Fruit fly (Drosophila melanogaster) whole organism, embryonic: ENCODE results near the gene RpS25.

Experiments used
- Antp ChIP-seq: fragments of 200-800 bp; sonication (Bioruptor generic); optimal IDR thresholded peaks from 3 replicates; lab custom pipeline; 2016; ENCODE audit warnings: missing biosample characterization, missing genetic modification characterization
- Atf6 ChIP-seq: fragments of 200-800 bp; sonication (Bioruptor generic); IDR thresholded peaks from 2 replicates; pipeline ENCODE4 v1.3.6; 2022; ENCODE audit warnings: missing biosample characterization, missing genetic modification characterization
- Bteb2 ChIP-seq: fragments of 200-800 bp; sonication (Bioruptor generic); optimal IDR thresholded peaks from 2 replicates; lab custom pipeline; 2016; ENCODE audit warnings: missing biosample characterization, missing genetic modification characterization
- CG10431 ChIP-seq: fragments of 200-800 bp; sonication (Bioruptor generic); optimal IDR thresholded peaks from 3 replicates; lab custom pipeline; 2018; ENCODE audit warnings: missing biosample characterization, mild to moderate bottlenecking, missing genetic modification characterization
- CG11504 ChIP-seq: fragments of 200-800 bp; sonication (Bioruptor generic); optimal IDR thresholded peaks from 3 replicates; lab custom pipeline; 2019; ENCODE audit warnings: missing biosample characterization, mild to moderate bottlenecking, missing genetic modification characterization, moderate library complexity
- CG15011 ChIP-seq: fragments of 200-800 bp; sonication (Bioruptor generic); optimal IDR thresholded peaks from 3 replicates; lab custom pipeline; 2018; ENCODE audit warnings: missing biosample characterization, mild to moderate bottlenecking, missing genetic modification characterization
- CG15269 ChIP-seq: fragments of 200-800 bp; sonication (Bioruptor generic); optimal IDR thresholded peaks from 2 replicates; lab custom pipeline; 2018; ENCODE audit warnings: missing biosample characterization, mild to moderate bottlenecking, missing genetic modification characterization, moderate library complexity
- CG16863 ChIP-seq: fragments of 200-800 bp; sonication (Bioruptor generic); optimal IDR thresholded peaks from 3 replicates; lab custom pipeline; 2016; ENCODE audit warnings: missing biosample characterization, missing genetic modification characterization
- CG17568 ChIP-seq: fragments of 200-800 bp; sonication (Bioruptor generic); optimal IDR thresholded peaks from 2 replicates; lab custom pipeline; 2018; ENCODE audit warnings: missing biosample characterization, mild to moderate bottlenecking, missing genetic modification characterization, moderate library complexity
- CG18599 ChIP-seq: fragments of 200-800 bp; sonication (Bioruptor generic); optimal IDR thresholded peaks from 3 replicates; lab custom pipeline; 2017; ENCODE audit warnings: missing biosample characterization, missing genetic modification characterization, mild to moderate bottlenecking, moderate library complexity, missing genetic modification reagents
- CG2129 ChIP-seq: fragments of 200-800 bp; sonication (Bioruptor generic); IDR thresholded peaks from 2 replicates; pipeline ENCODE4 v1.3.6; 2022; ENCODE audit warnings: missing biosample characterization, missing genetic modification characterization; ENCODE audit not compliant: partially characterized antibody
- CG2678 ChIP-seq: fragments of 200-800 bp; sonication (Bioruptor generic); optimal IDR thresholded peaks from 3 replicates; lab custom pipeline; 2019; ENCODE audit warnings: missing biosample characterization, mild to moderate bottlenecking, missing genetic modification characterization, moderate library complexity
- CG31365 ChIP-seq: fragments of 200-800 bp; sonication (Bioruptor generic); optimal IDR thresholded peaks from 2 replicates; lab custom pipeline; 2018; ENCODE audit warnings: missing biosample characterization, mild to moderate bottlenecking, missing genetic modification characterization
- CG3163 ChIP-seq: fragments of 200-800 bp; sonication (Bioruptor generic); optimal IDR thresholded peaks from 3 replicates; lab custom pipeline; 2016; ENCODE audit warnings: missing biosample characterization, missing genetic modification characterization
- CG32532 ChIP-seq: fragments of 200-800 bp; sonication (Bioruptor generic); IDR thresholded peaks from 2 replicates; pipeline ENCODE4 v1.3.6; 2022; ENCODE audit warnings: missing biosample characterization, missing genetic modification characterization
- CG33213 ChIP-seq: fragments of 200-800 bp; sonication (Bioruptor generic); optimal IDR thresholded peaks from 3 replicates; lab custom pipeline; 2016; ENCODE audit warnings: missing biosample characterization, missing genetic modification characterization
- CG34376 ChIP-seq: fragments of 200-800 bp; sonication (Bioruptor generic); optimal IDR thresholded peaks from 2 replicates; lab custom pipeline; 2018; ENCODE audit warnings: missing biosample characterization, mild to moderate bottlenecking, missing genetic modification characterization
- CG8388 ChIP-seq: fragments of 200-800 bp; sonication (Bioruptor generic); optimal IDR thresholded peaks from 2 replicates; lab custom pipeline; 2019; ENCODE audit warnings: missing biosample characterization, mild to moderate bottlenecking, missing genetic modification characterization, moderate library complexity
- CrebB ChIP-seq: fragments of 200-800 bp; sonication (Bioruptor generic); optimal IDR thresholded peaks from 3 replicates; lab custom pipeline; 2018; ENCODE audit warnings: missing biosample characterization, mild to moderate bottlenecking, missing genetic modification characterization
- Deaf1 ChIP-seq: fragments of 200-800 bp; optimal IDR thresholded peaks from 3 replicates; lab custom pipeline; 2019; ENCODE audit warnings: missing biosample characterization, mild to moderate bottlenecking, missing genetic modification characterization, moderate library complexity
- Dfd ChIP-seq, 2 experiments: fragments of >200 bp; optimal IDR thresholded peaks; 2 replicates each; lab custom pipeline; 2017; ENCODE audit warnings: missing biosample characterization in 2 of 2, missing genetic modification characterization in 2 of 2
- ERR ChIP-seq: fragments of 200-800 bp; sonication (Bioruptor generic); optimal IDR thresholded peaks from 2 replicates; lab custom pipeline; 2016; ENCODE audit warnings: missing biosample characterization, missing genetic modification characterization
- Fer2 ChIP-seq: fragments of 200-800 bp; sonication (Bioruptor generic); optimal IDR thresholded peaks from 2 replicates; lab custom pipeline; 2018; ENCODE audit warnings: missing biosample characterization, mild to moderate bottlenecking, missing genetic modification characterization, moderate library complexity
- Hr51 ChIP-seq, 2 experiments: fragments of 200-800 bp; sonication (Bioruptor generic); optimal IDR thresholded peaks; 2 replicates in 1 of 2; 3 replicates in 1 of 2; lab custom pipeline; 2016 to 2018; ENCODE audit warnings: missing biosample characterization in 2 of 2, missing genetic modification characterization in 2 of 2, mild to moderate bottlenecking in 1 of 2, moderate library complexity in 1 of 2
- MTF-1 ChIP-seq: fragments of 200-800 bp; sonication (Bioruptor generic); optimal IDR thresholded peaks from 2 replicates; lab custom pipeline; 2018; ENCODE audit warnings: missing biosample characterization, mild to moderate bottlenecking, missing genetic modification characterization, borderline replicate concordance
- PHDP ChIP-seq: fragments of 200-800 bp; sonication (Bioruptor generic); optimal IDR thresholded peaks from 3 replicates; lab custom pipeline; 2018; ENCODE audit warnings: missing biosample characterization, mild to moderate bottlenecking, missing genetic modification characterization, moderate library complexity
- Sox100B ChIP-seq: fragments of 200-800 bp; sonication (Bioruptor generic); optimal IDR thresholded peaks from 3 replicates; lab custom pipeline; 2018; ENCODE audit warnings: missing biosample characterization, mild to moderate bottlenecking, missing genetic modification characterization
- Trl ChIP-seq, 3 experiments: fragments of >200 bp in 2 of 3; fragments of 200-800 bp in 1 of 3; sonication (Bioruptor generic) in 1 of 3; optimal IDR thresholded peaks; 2 replicates in 1 of 3; 3 replicates in 2 of 3; lab custom pipeline; 2016 to 2017; ENCODE audit warnings: missing biosample characterization in 1 of 3, missing genetic modification characterization in 1 of 3
- Vsx1 ChIP-seq: fragments of 200-800 bp; sonication (Bioruptor generic); optimal IDR thresholded peaks from 2 replicates; lab custom pipeline; 2017; ENCODE audit warnings: missing biosample characterization, mild to moderate bottlenecking, missing genetic modification characterization, missing genetic modification reagents
- ci ChIP-seq: fragments of 200-800 bp; sonication (Bioruptor generic); IDR thresholded peaks from 3 replicates; pipeline ENCODE4 v1.3.6; 2022; ENCODE audit warnings: missing biosample characterization, missing genetic modification characterization
- dan ChIP-seq: fragments of 200-800 bp; sonication (Bioruptor generic); IDR thresholded peaks from 2 replicates; pipeline ENCODE4 v1.3.6; 2022; ENCODE audit warnings: missing biosample characterization, missing genetic modification characterization
- exex ChIP-seq: fragments of 200-800 bp; sonication (Bioruptor generic); optimal IDR thresholded peaks from 4 replicates; lab custom pipeline; 2018; ENCODE audit warnings: missing biosample characterization, mild to moderate bottlenecking, missing genetic modification characterization, moderate library complexity
- gem ChIP-seq: fragments of 200-800 bp; sonication (Bioruptor generic); optimal IDR thresholded peaks from 2 replicates; lab custom pipeline; 2019; ENCODE audit warnings: missing biosample characterization, mild to moderate bottlenecking, missing genetic modification characterization, moderate library complexity
- grn ChIP-seq: fragments of 200-800 bp; sonication (Bioruptor generic); optimal IDR thresholded peaks from 3 replicates; lab custom pipeline; 2017; ENCODE audit warnings: missing biosample characterization, missing genetic modification characterization
- inv ChIP-seq: fragments of 200-800 bp; sonication (Bioruptor generic); IDR thresholded peaks from 2 replicates; pipeline ENCODE4 v1.3.6; 2022; ENCODE audit warnings: missing biosample characterization, missing genetic modification characterization; ENCODE audit not compliant: partially characterized antibody
- jigr1 ChIP-seq: fragments of 200-800 bp; sonication (Bioruptor generic); IDR thresholded peaks from 3 replicates; pipeline ENCODE4 v1.3.6; 2022; ENCODE audit warnings: missing biosample characterization, missing genetic modification characterization
- klu ChIP-seq: fragments of 200-800 bp; sonication (Bioruptor generic); IDR thresholded peaks from 2 replicates; pipeline ENCODE4 v1.3.6; 2022; ENCODE audit warnings: missing biosample characterization, missing genetic modification characterization
- lab ChIP-seq: fragments of 200-800 bp; sonication (Bioruptor generic); optimal IDR thresholded peaks from 3 replicates; lab custom pipeline; 2017; ENCODE audit warnings: missing biosample characterization, missing genetic modification characterization, mild to moderate bottlenecking, moderate library complexity, missing genetic modification reagents
- peb ChIP-seq: fragments of 200-800 bp; sonication (Bioruptor generic); IDR thresholded peaks from 2 replicates; pipeline ENCODE4 v1.3.6; 2022; ENCODE audit warnings: missing biosample characterization, missing genetic modification characterization
- pfk ChIP-seq: fragments of 200-800 bp; sonication (Bioruptor generic); optimal IDR thresholded peaks from 2 replicates; lab custom pipeline; 2018; ENCODE audit warnings: missing biosample characterization, mild to moderate bottlenecking, missing genetic modification characterization, moderate library complexity
- schlank ChIP-seq: fragments of 200-800 bp; sonication (Bioruptor generic); optimal IDR thresholded peaks from 2 replicates; lab custom pipeline; 2018; ENCODE audit warnings: missing biosample characterization, mild to moderate bottlenecking, missing genetic modification characterization
- sd ChIP-seq: fragments of 200-800 bp; sonication (Bioruptor generic); optimal IDR thresholded peaks from 3 replicates; lab custom pipeline; 2018; ENCODE audit warnings: missing biosample characterization, mild to moderate bottlenecking, missing genetic modification characterization, moderate library complexity
- sim ChIP-seq: fragments of 200-800 bp; sonication (Bioruptor generic); IDR thresholded peaks from 2 replicates; pipeline ENCODE4 v1.3.6; 2022; ENCODE audit warnings: missing biosample characterization, missing genetic modification characterization
- sisA ChIP-seq: fragments of 200-800 bp; sonication (Bioruptor generic); IDR thresholded peaks from 2 replicates; pipeline ENCODE4 v1.3.6; 2022; ENCODE audit warnings: missing biosample characterization, missing genetic modification characterization
- so ChIP-seq: fragments of 200-800 bp; sonication (Bioruptor generic); IDR thresholded peaks from 3 replicates; pipeline ENCODE4 v1.3.6; 2022; ENCODE audit warnings: missing biosample characterization, missing genetic modification characterization
- sug ChIP-seq: fragments of 200-800 bp; optimal IDR thresholded peaks from 2 replicates; lab custom pipeline; 2019; ENCODE audit warnings: missing biosample characterization, mild to moderate bottlenecking, missing genetic modification characterization, moderate library complexity
- tap ChIP-seq: fragments of 200-800 bp; optimal IDR thresholded peaks from 3 replicates; lab custom pipeline; 2019; ENCODE audit warnings: missing biosample characterization, mild to moderate bottlenecking, missing genetic modification characterization, moderate library complexity

RpS25 gene

dm6 chr3R:11175308-11175707, 40.8 kb downstream of the RpS25 start, which contains the start of the genes Ugt304A1 and Ugt303A1 (continued):
- TF ChIP-seq MTF-1 (GFP tag; lab: Kevin White, UChicago) (no peak), ci (no peak), CG16863 (GFP tag; lab: Kevin White, UChicago) (no peak), peb (GFP tag; lab: Robert Waterston, UW) (no peak), CG10431 (no peak), Deaf1 (tag; lab: Kevin White, UChicago) (no peak), lab (GFP tag; lab: Kevin White, UChicago) (peak; percentile 5), Bteb2 (GFP tag; lab: Kevin White, UChicago) (no peak), pfk (GFP tag; lab: Kevin White, UChicago) (no peak), CG2129 (no peak), Sox100B (GFP tag; lab: Kevin White, UChicago) (no peak), schlank (tag; lab: Kevin White, UChicago) (no peak), Fer2 (tag; lab: Kevin White, UChicago) (no peak)
- TF ChIP-seq, all 482 proteins: peak for 6

- TF ChIP-seq grn (peak; percentile 29), CG18599 (GFP tag; lab: Kevin White, UChicago) (peak; percentile 29), CG34376 (GFP tag; lab: Kevin White, UChicago) (peak; percentile 67), CG8388 (GFP tag; lab: Kevin White, UChicago) (no peak), Hr51 (GFP tag; optimal IDR thresholded peaks at IDR 0.05; lab: Kevin White, UChicago) (peak in 1 of 2 experiments; percentile 43), sd (peak; percentile 48), sug (tag; lab: Kevin White, UChicago) (peak; percentile 44), MTF-1 (GFP tag; lab: Kevin White, UChicago) (no peak), ERR (no peak), Antp (GFP tag; lab: Kevin White, UChicago) (no peak), tap (tag; lab: Kevin White, UChicago) (peak; percentile 10), Trl (optimal IDR thresholded peaks at IDR 0.05; lab: Kevin White, UChicago) (peak in 1 of 2 experiments; percentile 23), Trl (GFP tag; optimal IDR thresholded peaks at IDR 0.05; lab: Kevin White, UChicago) (no peak), CG2678 (peak; percentile 46), Vsx1 (GFP tag; lab: Kevin White, UChicago) (peak; percentile 72), exex (peak; percentile 98), PHDP (tag; lab: Kevin White, UChicago) (peak; percentile 62), CG15269 (tag; lab: Kevin White, UChicago) (peak; percentile 22), CG17568 (GFP tag; lab: Kevin White, UChicago) (peak; percentile 29), CG32532 (GFP tag; lab: Robert Waterston, UW) (no peak), CrebB (tag; lab: Kevin White, UChicago) (peak; percentile 9)
Measured at dm6 chr3R:11173169-11173506, 42.9 kb downstream of the RpS25 start.

DNA sequence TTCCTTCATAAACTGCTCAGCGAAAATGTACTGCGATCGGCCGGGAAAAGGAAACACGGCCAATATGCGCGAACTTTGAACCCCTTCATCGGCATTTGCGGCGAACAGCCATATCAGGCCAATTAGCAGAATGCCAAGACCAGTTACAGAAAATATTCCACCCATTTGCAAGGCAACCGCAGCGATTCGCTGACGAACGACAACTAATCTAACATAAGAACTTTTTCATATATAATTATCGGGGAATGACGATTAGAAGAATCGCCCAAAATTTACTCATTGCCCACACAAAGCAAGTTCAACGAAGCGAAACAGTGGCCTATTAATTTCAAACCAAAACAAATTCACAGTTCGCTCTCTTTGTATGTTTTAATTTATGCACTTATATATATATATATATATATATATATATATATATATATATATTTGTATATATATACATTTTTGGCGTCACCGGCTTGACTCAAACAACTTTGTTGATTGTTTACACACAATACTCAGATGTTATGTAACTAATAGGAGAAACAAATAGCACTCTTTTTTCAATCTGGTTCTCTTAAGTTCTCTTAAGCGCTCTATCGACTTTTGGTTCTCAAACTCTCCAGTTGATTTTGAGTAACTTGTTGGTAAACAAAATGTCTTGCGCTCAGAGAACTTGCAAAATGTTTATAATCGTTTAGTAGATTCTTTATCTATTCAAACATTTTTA, 43.5 kb downstream of the RpS25 start, which contains the start of gene Ugt35A1:
Gene Ugt35A1, minus strand, starts transcription at position 205 of the 709 bp plus-strand sequence.
- TF ChIP-seq gem (no peak), CG11504 (tag; lab: Kevin White, UChicago) (no peak), ci (no peak), Atf6 (GFP tag; lab: Robert Waterston, UW) (no peak), CG31365 (tag; lab: Kevin White, UChicago) (no peak), Trl (optimal IDR thresholded peaks at IDR 0.05; lab: Kevin White, UChicago) (peak; percentile 67 to 75), Trl (GFP tag; optimal IDR thresholded peaks at IDR 0.05; lab: Kevin White, UChicago) (no peak), so (GFP tag; lab: Robert Waterston, UW) (no peak), CG3163 (GFP tag; lab: Kevin White, UChicago) (peak; percentile 77), sisA (GFP tag; lab: Robert Waterston, UW) (no peak), Dfd (GFP tag; optimal IDR thresholded peaks at IDR 0.05; lab: Kevin White, UChicago) (no peak), CG15011 (GFP tag; lab: Kevin White, UChicago) (no peak), dan (GFP tag; lab: Robert Waterston, UW) (no peak), CG33213 (GFP tag; lab: Kevin White, UChicago) (no peak), klu (no peak), inv (no peak), jigr1 (GFP tag; lab: Robert Waterston, UW) (no peak), sim (no peak)
